Fruit fly (Drosophila melanogaster) whole organism, embryonic: ENCODE data around the gene CG46467.

Experiments used
- Aef1 ChIP-seq: fragments of 200-800 bp; sonication (Bioruptor generic); IDR thresholded peaks from 3 replicates; pipeline ENCODE4 v1.3.6; 2022; ENCODE audit warnings: missing biosample characterization, missing genetic modification characterization
- CG17912 ChIP-seq: fragments of 200-800 bp; sonication (Bioruptor generic); optimal IDR thresholded peaks from 2 replicates; lab custom pipeline; 2018; ENCODE audit warnings: missing biosample characterization, mild to moderate bottlenecking, missing genetic modification characterization
- CG32767 ChIP-seq: fragments of 200-800 bp; sonication (Bioruptor generic); IDR thresholded peaks from 2 replicates; pipeline ENCODE4 v1.3.6; 2022; ENCODE audit warnings: missing biosample characterization, missing genetic modification characterization
- CG4854 ChIP-seq: fragments of 200-800 bp; sonication (Bioruptor generic); optimal IDR thresholded peaks from 2 replicates; lab custom pipeline; 2016; ENCODE audit warnings: missing biosample characterization, missing genetic modification characterization, inconsistent platforms
- CG6791 ChIP-seq: fragments of 200-800 bp; sonication (Bioruptor generic); IDR thresholded peaks from 3 replicates; pipeline ENCODE4 v1.3.6; 2022; ENCODE audit warnings: missing biosample characterization, missing genetic modification characterization; ENCODE audit not compliant: partially characterized antibody
- CG7745 ChIP-seq: fragments of 200-800 bp; sonication (Bioruptor generic); optimal IDR thresholded peaks from 2 replicates; lab custom pipeline; 2018; ENCODE audit warnings: missing biosample characterization, mild to moderate bottlenecking, missing genetic modification characterization, moderate library complexity
- Dek ChIP-seq: fragments of 200-800 bp; sonication (Bioruptor generic); optimal IDR thresholded peaks from 3 replicates; lab custom pipeline; 2019; ENCODE audit warnings: missing biosample characterization, mild to moderate bottlenecking, missing genetic modification characterization, moderate library complexity
- Ets65A ChIP-seq: fragments of 200-800 bp; sonication (Bioruptor generic); peaks from one replicate; lab custom pipeline; 2016; ENCODE audit warnings: missing biosample characterization, missing genetic modification characterization
- H2.0 ChIP-seq: fragments of 200-800 bp; sonication (Bioruptor generic); IDR thresholded peaks from 2 replicates; pipeline ENCODE4 v1.3.6; 2022; ENCODE audit warnings: missing biosample characterization, missing genetic modification characterization
- Hmr ChIP-seq: fragments of 200-800 bp; sonication (Bioruptor generic); optimal IDR thresholded peaks from 3 replicates; lab custom pipeline; 2017; ENCODE audit warnings: mild to moderate bottlenecking, missing biosample characterization, missing genetic modification reagents, missing genetic modification characterization
- Jarid2 ChIP-seq: fragments of 200-800 bp; sonication (Bioruptor generic); optimal IDR thresholded peaks from 3 replicates; lab custom pipeline; 2017; ENCODE audit warnings: mild to moderate bottlenecking, missing biosample characterization, missing genetic modification reagents, missing genetic modification characterization
- Lpt ChIP-seq: fragments of >200 bp; optimal IDR thresholded peaks from 2 replicates; lab custom pipeline; 2018; ENCODE audit warnings: missing biosample characterization, missing genetic modification characterization
- Max ChIP-seq: fragments of 200-800 bp; sonication (Bioruptor generic); optimal IDR thresholded peaks from 2 replicates; lab custom pipeline; 2016; ENCODE audit warnings: missing biosample characterization, mild to moderate bottlenecking, missing genetic modification characterization
- Pdp1 ChIP-seq, 2 experiments: fragments of 200-800 bp; sonication (Bioruptor generic); optimal IDR thresholded peaks; 3 replicates each; lab custom pipeline; 2016; ENCODE audit warnings: missing biosample characterization in 2 of 2, missing genetic modification characterization in 2 of 2, mild to moderate bottlenecking in 1 of 2, moderate library complexity in 1 of 2
- Rx ChIP-seq: fragments of 200-800 bp; sonication (Bioruptor generic); IDR thresholded peaks from 2 replicates; pipeline ENCODE4 v1.3.6; 2022; ENCODE audit warnings: missing biosample characterization, missing genetic modification characterization
- Stat92E ChIP-seq, 3 experiments: fragments of >200 bp in 2 of 3; fragments of 200-800 bp in 1 of 3; sonication (Bioruptor generic) in 1 of 3; optimal IDR thresholded peaks; 2 replicates each; lab custom pipeline; 2017 to 2019; ENCODE audit warnings: missing biosample characterization in 3 of 3, missing genetic modification characterization in 3 of 3, mild to moderate bottlenecking in 1 of 3, moderate library complexity in 1 of 3
- abd-A ChIP-seq: fragments of 200-800 bp; sonication (Bioruptor generic); optimal IDR thresholded peaks from 3 replicates; lab custom pipeline; 2019; ENCODE audit warnings: missing biosample characterization, mild to moderate bottlenecking, missing genetic modification characterization, moderate library complexity
- amos ChIP-seq: fragments of 200-800 bp; sonication (Bioruptor generic); IDR thresholded peaks from 2 replicates; pipeline ENCODE4 v1.3.6; 2022; ENCODE audit warnings: missing biosample characterization, missing genetic modification characterization; ENCODE audit not compliant: partially characterized antibody
- ash1 ChIP-seq: fragments of 200-800 bp; sonication (Bioruptor generic); optimal IDR thresholded peaks from 2 replicates; lab custom pipeline; 2018; ENCODE audit warnings: missing biosample characterization, mild to moderate bottlenecking, missing genetic modification characterization
- cg ChIP-seq: fragments of 200-800 bp; sonication (Bioruptor generic); optimal IDR thresholded peaks from 3 replicates; lab custom pipeline; 2019; ENCODE audit warnings: missing biosample characterization, mild to moderate bottlenecking, missing genetic modification characterization, moderate library complexity
- ci ChIP-seq: fragments of 200-800 bp; sonication (Bioruptor generic); IDR thresholded peaks from 3 replicates; pipeline ENCODE4 v1.3.6; 2022; ENCODE audit warnings: missing biosample characterization, missing genetic modification characterization
- crol ChIP-seq: fragments of 200-800 bp; sonication (Bioruptor generic); IDR thresholded peaks from 2 replicates; pipeline ENCODE4 v1.3.6; 2022; ENCODE audit warnings: missing biosample characterization, missing genetic modification characterization
- cwo ChIP-seq: fragments of 200-800 bp; sonication (Bioruptor generic); optimal IDR thresholded peaks from 3 replicates; lab custom pipeline; 2017; ENCODE audit warnings: missing biosample characterization, missing genetic modification characterization, mild to moderate bottlenecking, moderate library complexity, missing genetic modification reagents
- disco-r ChIP-seq: fragments of 200-800 bp; sonication (Bioruptor generic); optimal IDR thresholded peaks from 2 replicates; lab custom pipeline; 2016; ENCODE audit warnings: missing biosample characterization, missing genetic modification characterization
- en ChIP-seq: fragments of 200-800 bp; sonication (Bioruptor generic); optimal IDR thresholded peaks from 2 replicates; lab custom pipeline; 2016; ENCODE audit warnings: missing biosample characterization, missing genetic modification characterization
- eve ChIP-seq, 2 experiments: fragments of >200 bp; optimal IDR thresholded peaks; 2 replicates each; lab custom pipeline; 2017; ENCODE audit warnings: missing biosample characterization in 2 of 2, missing genetic modification characterization in 2 of 2
- hb ChIP-seq: fragments of 200-800 bp; sonication (Bioruptor generic); IDR thresholded peaks from 3 replicates; pipeline ENCODE4 v1.3.6; 2022; ENCODE audit warnings: missing biosample characterization, missing genetic modification characterization; ENCODE audit not compliant: partially characterized antibody
- kni ChIP-seq: fragments of 200-800 bp; sonication (Bioruptor generic); optimal IDR thresholded peaks from 3 replicates; lab custom pipeline; 2017; ENCODE audit warnings: mild to moderate bottlenecking, missing biosample characterization, missing genetic modification reagents, missing genetic modification characterization
- pb ChIP-seq: fragments of 200-800 bp; sonication (Bioruptor generic); optimal IDR thresholded peaks from 3 replicates; lab custom pipeline; 2016; ENCODE audit warnings: missing biosample characterization, missing genetic modification characterization
- pros ChIP-seq: fragments of 200-800 bp; sonication (Bioruptor generic); optimal IDR thresholded peaks from 3 replicates; lab custom pipeline; 2019; ENCODE audit warnings: missing biosample characterization, mild to moderate bottlenecking, missing genetic modification characterization, moderate library complexity
- sd ChIP-seq: fragments of 200-800 bp; sonication (Bioruptor generic); optimal IDR thresholded peaks from 3 replicates; lab custom pipeline; 2018; ENCODE audit warnings: missing biosample characterization, mild to moderate bottlenecking, missing genetic modification characterization, moderate library complexity
- sr ChIP-seq: fragments of 200-800 bp; sonication (Bioruptor generic); IDR thresholded peaks from 3 replicates; pipeline ENCODE4 v1.3.6; 2022; ENCODE audit warnings: missing biosample characterization, missing genetic modification characterization
- tgo ChIP-seq: fragments of 200-800 bp; sonication (Bioruptor generic); IDR thresholded peaks from 3 replicates; pipeline ENCODE4 v1.3.6; 2022; ENCODE audit warnings: missing biosample characterization, missing genetic modification characterization

Gene CG46467

DNA sequence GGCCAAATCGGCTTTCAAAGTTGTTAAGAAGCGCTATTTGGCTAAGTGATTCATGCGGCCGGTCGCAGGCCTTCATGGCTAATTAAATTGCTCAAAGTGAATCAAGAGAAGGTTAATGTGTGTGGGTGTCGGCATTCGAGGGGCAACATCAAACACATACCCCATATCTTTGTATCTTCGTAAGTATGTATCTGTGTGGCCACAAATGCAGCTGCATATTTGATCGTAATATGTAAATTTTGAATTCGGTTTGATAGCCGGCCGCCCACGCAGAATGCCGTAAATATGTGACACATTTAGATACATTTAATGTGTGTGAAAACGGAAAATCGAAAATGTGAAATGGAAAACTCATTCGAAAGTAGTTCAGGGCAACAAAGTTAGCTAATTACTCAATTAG is 39.8 kb downstream of the CG46467 start:
- TF ChIP-seq sr (GFP tag; lab: Robert Waterston, UW) (peak; percentile 87), Max (GFP tag; lab: Kevin White, UChicago) (no peak), abd-A (tag; lab: Kevin White, UChicago) (peak; percentile 5), sd (tag; lab: Kevin White, UChicago) (peak; percentile 79), cg (GFP tag; lab: Kevin White, UChicago) (peak; percentile 22)

dm6 chr3R:9915682-9916081 is 41.2 kb downstream of the CG46467 start:
- TF ChIP-seq abd-A (tag; lab: Kevin White, UChicago) (peak; percentile 32), cwo (GFP tag; lab: Kevin White, UChicago) (no peak), CG32767 (GFP tag; lab: Robert Waterston, UW) (no peak), crol (peak; percentile 63), Lpt (GFP tag; lab: Kevin White, UChicago) (no peak), Ets65A (GFP tag; lab: Kevin White, UChicago) (no peak), Stat92E (GFP tag; optimal IDR thresholded peaks at IDR 0.05; lab: Kevin White, UChicago) (no peak), kni (GFP tag; lab: Kevin White, UChicago) (peak; percentile 76), Rx (GFP tag; lab: Robert Waterston, UW) (no peak), CG17912 (GFP tag; lab: Kevin White, UChicago) (no peak), Aef1 (GFP tag; lab: Robert Waterston, UW) (no peak), disco-r (GFP tag; lab: Kevin White, UChicago) (no peak), CG6791 (GFP tag; lab: Robert Waterston, UW) (0 out of 3 replicates have a peak, but pooled peaks have one; percentile 28), hb (GFP tag; lab: Robert Waterston, UW) (no peak), tgo (GFP tag; lab: Robert Waterston, UW) (no peak)
- TF ChIP-seq, all 482 proteins: peak for 4

DNA sequence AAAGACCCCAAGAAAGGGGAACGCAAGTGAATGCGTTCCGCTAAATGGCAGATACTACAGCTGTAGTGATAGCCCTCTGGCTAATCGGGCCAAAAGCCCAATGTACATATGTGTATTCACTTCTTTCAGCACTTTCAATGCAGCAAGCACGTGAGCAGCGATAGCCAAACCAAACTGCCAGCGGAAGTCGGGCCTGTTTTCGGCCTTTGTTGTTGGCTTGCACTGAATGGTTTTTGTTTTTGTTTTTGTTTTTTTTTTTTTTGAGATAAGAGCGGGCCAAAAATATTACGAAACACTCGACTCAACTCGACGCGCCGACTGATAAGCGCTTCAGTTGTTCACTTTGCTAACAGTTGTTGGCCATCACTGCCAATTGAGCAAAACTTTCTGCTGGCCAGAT is 42.9 kb downstream of the CG46467 start:
- TF ChIP-seq amos (GFP tag; lab: Robert Waterston, UW) (no peak), cwo (GFP tag; lab: Kevin White, UChicago) (peak; percentile 46), Pdp1 (GFP tag; optimal IDR thresholded peaks at IDR 0.05; lab: Kevin White, UChicago) (peak in 1 of 2 experiments; percentile 56), H2.0 (GFP tag; lab: Robert Waterston, UW) (no peak), en (GFP tag; lab: Kevin White, UChicago) (no peak), Hmr (GFP tag; lab: Kevin White, UChicago) (no peak), ci (GFP tag; lab: Robert Waterston, UW) (0 out of 3 replicates have a peak, but pooled peaks have one; percentile 36), CG4854 (GFP tag; lab: Kevin White, UChicago) (no peak)

DNA sequence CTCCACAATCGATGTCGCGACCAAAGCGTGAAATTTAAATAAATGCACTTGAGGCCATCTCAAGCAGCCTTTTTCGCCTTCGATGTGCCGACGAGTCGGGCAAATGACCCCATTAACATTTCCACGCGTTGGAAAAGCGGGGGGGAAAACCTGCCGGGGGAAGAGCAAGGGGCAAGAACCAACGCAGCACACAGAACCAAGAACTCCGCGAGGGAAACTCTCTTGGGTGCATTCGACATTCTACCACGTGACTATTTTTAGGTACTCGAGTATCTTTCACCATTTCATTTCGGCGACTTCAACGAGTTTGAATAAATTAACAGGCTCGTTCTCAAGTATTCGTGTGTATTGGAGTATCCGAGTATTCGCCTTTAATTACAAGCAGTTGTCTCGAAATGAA is 43.5 kb downstream of the CG46467 start:
- no peak for TF ChIP-seq ash1 (GFP tag; lab: Kevin White, UChicago)
- no peak for TF ChIP-seq Jarid2 (GFP tag; lab: Kevin White, UChicago)
- no peak for TF ChIP-seq pb
- peak; percentile 24 for TF ChIP-seq cg (GFP tag; lab: Kevin White, UChicago)
- TF ChIP-seq kni (GFP tag; lab: Kevin White, UChicago): peak; percentile 77
- TF ChIP-seq pros (GFP tag; lab: Kevin White, UChicago): peak; percentile 50
- TF ChIP-seq eve (GFP tag; optimal IDR thresholded peaks at IDR 0.05; lab: Kevin White, UChicago): no peak
- TF ChIP-seq CG7745 (tag; lab: Kevin White, UChicago): peak; percentile 65
- TF ChIP-seq abd-A (tag; lab: Kevin White, UChicago): peak; percentile 64
- peak; percentile 83 for TF ChIP-seq crol
- TF ChIP-seq Dek (tag; lab: Kevin White, UChicago): no peak
